Worm (Caenorhabditis elegans) whole organism, L1 larva: Measurements from ENCODE around the gene Y32H12A.6.

Source experiments
- C16A3.4 ChIP-seq: fragments of 150-350 bp; optimal IDR thresholded peaks from 2 replicates; lab custom pipeline; 2014; ENCODE audit warnings: missing biosample characterization, missing genetic modification characterization
- aha-1 ChIP-seq: fragments of 150-350 bp; optimal IDR thresholded peaks from 2 replicates; lab custom pipeline; 2014; ENCODE audit warnings: missing biosample characterization, missing genetic modification characterization
- aly-2 ChIP-seq: fragments of 150-350 bp; optimal IDR thresholded peaks from 2 replicates; lab custom pipeline; 2014; ENCODE audit warnings: missing biosample characterization, missing genetic modification characterization
- ama-1 ChIP-seq: fragments of 150-350 bp; optimal IDR thresholded peaks from 2 replicates; lab custom pipeline; 2014
- lin-14 ChIP-seq: fragments of 200-800 bp; sonication (Bioruptor generic); optimal IDR thresholded peaks from 2 replicates; lab custom pipeline; 2018; ENCODE audit warnings: mild to moderate bottlenecking, missing genetic modification characterization, moderate library complexity, missing compliant biosample characterization
- lin-35 ChIP-seq, 2 experiments: fragments of 150-350 bp; optimal IDR thresholded peaks; 2 replicates each; lab custom pipeline; 2014; ENCODE audit warnings: missing biosample characterization in 2 of 2, missing genetic modification characterization in 2 of 2, missing genetic modification reagents in 2 of 2
- lsy-2 ChIP-seq, 2 experiments: fragments of 150-350 bp; optimal IDR thresholded peaks; 2 replicates each; lab custom pipeline; 2014; ENCODE audit warnings: missing biosample characterization in 2 of 2, missing genetic modification characterization in 2 of 2
- mab-9 ChIP-seq: fragments of 200-800 bp; sonication (Bioruptor generic); IDR thresholded peaks from 2 replicates; pipeline ENCODE4 v1.3.6; 2022; ENCODE audit warnings: missing genetic modification reagents, missing genetic modification characterization, missing compliant biosample characterization
- mdl-1 ChIP-seq, 2 experiments: fragments of 150-350 bp; optimal IDR thresholded peaks; 2 replicates each; lab custom pipeline; 2014 to 2017; ENCODE audit warnings: missing biosample characterization in 2 of 2, missing genetic modification characterization in 2 of 2, inconsistent platforms in 1 of 2
- nhr-237 ChIP-seq: fragments of 150-350 bp; optimal IDR thresholded peaks from 2 replicates; lab custom pipeline; 2014; ENCODE audit warnings: missing biosample characterization, missing genetic modification characterization
- nhr-76 ChIP-seq: sonication (generic microtip); optimal IDR thresholded peaks from 2 replicates; lab custom pipeline; 2017; ENCODE audit warnings: missing biosample characterization, missing genetic modification characterization
- rnt-1 ChIP-seq: sonication (generic microtip); optimal IDR thresholded peaks from 2 replicates; lab custom pipeline; 2016; ENCODE audit warnings: mild to moderate bottlenecking, missing genetic modification characterization, moderate library complexity, missing compliant biosample characterization
- tbx-2 ChIP-seq: sonication (generic microtip); optimal IDR thresholded peaks from 2 replicates; lab custom pipeline; 2016; ENCODE audit warnings: missing genetic modification characterization, missing compliant biosample characterization

- TF ChIP-seq nhr-76 (tag; lab: Kevin White, UChicago) (no peak), tbx-2 (tag; lab: Kevin White, UChicago) (no peak), C16A3.4 (tag; lab: Kevin White, UChicago) (no peak), mab-9 (GFP tag; lab: Robert Waterston, UW) (no peak), nhr-237 (tag; lab: Kevin White, UChicago) (no peak), aly-2 (tag; lab: Kevin White, UChicago) (no peak), ama-1 (lab: Kevin White, UChicago) (no peak), mdl-1 (tag; optimal IDR thresholded peaks at IDR 0.05; lab: Kevin White, UChicago) (no peak), lin-14 (GFP tag; lab: Kevin White, UChicago) (no peak), aha-1 (tag; lab: Kevin White, UChicago) (no peak), lin-35 (GFP tag; optimal IDR thresholded peaks at IDR 0.05; lab: Kevin White, UChicago) (no peak), lsy-2 (tag; optimal IDR thresholded peaks at IDR 0.05; lab: Kevin White, UChicago) (no peak), rnt-1 (tag; lab: Kevin White, UChicago) (no peak)
Measured at ce11 chrIII:5402419-5402818, 20.4 kb upstream of the Y32H12A.6 start.
